Fruit fly (Drosophila melanogaster) whole organism, prepupa: ENCODE results near the gene XNP.

ENCODE experiments used
- Blimp-1 ChIP-seq: fragments of 200-800 bp; sonication (Bioruptor generic); optimal IDR thresholded peaks from 3 replicates; lab custom pipeline; 2017; ENCODE audit warnings: missing biosample characterization, missing genetic modification characterization, mild to moderate bottlenecking, moderate library complexity, missing genetic modification reagents
- CG10669 ChIP-seq: fragments of 200-800 bp; sonication (Bioruptor generic); optimal IDR thresholded peaks from 3 replicates; lab custom pipeline; 2018; ENCODE audit warnings: missing biosample characterization, mild to moderate bottlenecking, missing genetic modification characterization, moderate library complexity
- CG11294 ChIP-seq: fragments of 200-800 bp; sonication (Bioruptor generic); IDR thresholded peaks from 2 replicates; pipeline ENCODE4 v1.3.6; 2022; ENCODE audit warnings: missing biosample characterization, missing genetic modification characterization
- CG11762 ChIP-seq: fragments of 200-800 bp; sonication (Bioruptor generic); optimal IDR thresholded peaks from 3 replicates; lab custom pipeline; 2016; ENCODE audit warnings: missing biosample characterization, missing genetic modification characterization; ENCODE audit not compliant: insufficient read depth
- CG11902 ChIP-seq: fragments of 200-800 bp; sonication (Bioruptor generic); optimal IDR thresholded peaks from 3 replicates; lab custom pipeline; 2016; ENCODE audit warnings: missing biosample characterization, missing genetic modification characterization
- CG15336 ChIP-seq: fragments of 200-800 bp; sonication (Bioruptor generic); IDR thresholded peaks from 2 replicates; pipeline ENCODE4 v1.3.6; 2022; ENCODE audit warnings: missing biosample characterization, missing genetic modification characterization
- CG1621 ChIP-seq: fragments of 200-800 bp; sonication (Bioruptor generic); optimal IDR thresholded peaks from 3 replicates; lab custom pipeline; 2018; ENCODE audit warnings: missing biosample characterization, mild to moderate bottlenecking, missing genetic modification characterization
- CG31627 ChIP-seq: fragments of 200-800 bp; sonication (Bioruptor generic); optimal IDR thresholded peaks from 3 replicates; lab custom pipeline; 2016; ENCODE audit warnings: missing biosample characterization, missing genetic modification characterization
- CG32006 ChIP-seq: fragments of 200-800 bp; sonication (Bioruptor generic); optimal IDR thresholded peaks from 3 replicates; lab custom pipeline; 2017; ENCODE audit warnings: missing biosample characterization, mild to moderate bottlenecking, missing genetic modification characterization
- CG3919 ChIP-seq: fragments of 200-800 bp; sonication (Bioruptor generic); optimal IDR thresholded peaks from 3 replicates; lab custom pipeline; 2016; ENCODE audit warnings: missing biosample characterization, missing genetic modification characterization
- CG4318 ChIP-seq: fragments of 200-800 bp; sonication (Bioruptor generic); optimal IDR thresholded peaks from 3 replicates; lab custom pipeline; 2017; ENCODE audit warnings: missing biosample characterization, mild to moderate bottlenecking, missing genetic modification characterization
- CG6163 ChIP-seq: fragments of 200-800 bp; sonication (Bioruptor generic); IDR thresholded peaks from 3 replicates; pipeline ENCODE4 v1.3.6; 2022; ENCODE audit warnings: missing biosample characterization, missing genetic modification characterization
- CG6276 ChIP-seq: fragments of 200-800 bp; sonication (Bioruptor generic); optimal IDR thresholded peaks from 2 replicates; lab custom pipeline; 2017; ENCODE audit warnings: missing biosample characterization, mild to moderate bottlenecking, missing genetic modification characterization
- CG6792 ChIP-seq: fragments of 200-800 bp; sonication (Bioruptor generic); optimal IDR thresholded peaks from 3 replicates; lab custom pipeline; 2016; ENCODE audit warnings: missing biosample characterization, missing genetic modification characterization
- CG6808 ChIP-seq: fragments of 200-800 bp; sonication (Bioruptor generic); optimal IDR thresholded peaks from 3 replicates; lab custom pipeline; 2017; ENCODE audit warnings: missing biosample characterization, missing genetic modification characterization, mild to moderate bottlenecking, moderate library complexity, missing genetic modification reagents
- CG7368 ChIP-seq: fragments of 200-800 bp; sonication (Bioruptor generic); optimal IDR thresholded peaks from 3 replicates; lab custom pipeline; 2016; ENCODE audit warnings: missing biosample characterization, missing genetic modification characterization
- CG8319 ChIP-seq: fragments of 200-800 bp; sonication (Bioruptor generic); optimal IDR thresholded peaks from 3 replicates; lab custom pipeline; 2016; ENCODE audit warnings: missing biosample characterization, missing genetic modification characterization
- CG8632 ChIP-seq: fragments of 200-800 bp; sonication (Bioruptor generic); optimal IDR thresholded peaks from 3 replicates; lab custom pipeline; 2016; ENCODE audit warnings: missing biosample characterization, missing genetic modification characterization
- CG9139 ChIP-seq: fragments of 200-800 bp; sonication (Bioruptor generic); optimal IDR thresholded peaks from 3 replicates; lab custom pipeline; 2017; ENCODE audit warnings: missing biosample characterization, mild to moderate bottlenecking, missing genetic modification characterization
- Eip78C ChIP-seq: fragments of 200-800 bp; sonication (Bioruptor generic); peaks from one replicate; lab custom pipeline; 2016; ENCODE audit warnings: missing biosample characterization, missing genetic modification characterization
- Eip93F ChIP-seq: fragments of 200-800 bp; sonication (Bioruptor generic); optimal IDR thresholded peaks from 2 replicates; lab custom pipeline; 2016; ENCODE audit warnings: missing biosample characterization, mild to moderate bottlenecking, missing genetic modification characterization
- Ets21C ChIP-seq: fragments of 200-800 bp; sonication (Bioruptor generic); optimal IDR thresholded peaks from 3 replicates; lab custom pipeline; 2016; ENCODE audit warnings: missing biosample characterization, missing genetic modification characterization
- Ets96B ChIP-seq: fragments of 200-800 bp; optimal IDR thresholded peaks from 2 replicates; lab custom pipeline; 2019; ENCODE audit warnings: missing biosample characterization, mild to moderate bottlenecking, missing genetic modification characterization, moderate library complexity
- Gug ChIP-seq: fragments of 200-800 bp; sonication (Bioruptor generic); IDR thresholded peaks from 2 replicates; pipeline ENCODE4 v1.3.6; 2022; ENCODE audit warnings: missing biosample characterization, missing genetic modification characterization
- Hr39 ChIP-seq: fragments of 200-800 bp; sonication (Bioruptor generic); optimal IDR thresholded peaks from 2 replicates; lab custom pipeline; 2016; ENCODE audit warnings: missing biosample characterization, missing genetic modification characterization
- Hr4 ChIP-seq: fragments of 200-800 bp; sonication (Bioruptor generic); optimal IDR thresholded peaks from 3 replicates; lab custom pipeline; 2016; ENCODE audit warnings: missing biosample characterization, missing genetic modification characterization
- Lpt ChIP-seq: fragments of 200-800 bp; sonication (Bioruptor generic); optimal IDR thresholded peaks from 3 replicates; lab custom pipeline; 2016; ENCODE audit warnings: missing biosample characterization, missing genetic modification characterization
- Sox15 ChIP-seq: fragments of 200-800 bp; sonication (Bioruptor generic); optimal IDR thresholded peaks from 3 replicates; lab custom pipeline; 2016; ENCODE audit warnings: missing biosample characterization, missing genetic modification characterization
- achi ChIP-seq: fragments of 200-800 bp; sonication (Bioruptor generic); optimal IDR thresholded peaks from 3 replicates; lab custom pipeline; 2016; ENCODE audit warnings: missing biosample characterization, missing genetic modification characterization
- acj6 ChIP-seq: fragments of 200-800 bp; sonication (Bioruptor generic); optimal IDR thresholded peaks from 3 replicates; lab custom pipeline; 2016; ENCODE audit warnings: missing biosample characterization, missing genetic modification characterization
- dsx ChIP-seq: fragments of 200-800 bp; optimal IDR thresholded peaks from 3 replicates; lab custom pipeline; 2019; ENCODE audit warnings: missing biosample characterization, mild to moderate bottlenecking, missing genetic modification characterization, moderate library complexity; ENCODE audit not compliant: poor library complexity, severe bottlenecking
- eg ChIP-seq: fragments of 200-800 bp; sonication (Bioruptor generic); IDR thresholded peaks from 3 replicates; pipeline ENCODE4 v1.3.6; 2022; ENCODE audit warnings: missing biosample characterization, missing genetic modification characterization
- esn ChIP-seq: fragments of 200-800 bp; sonication (Bioruptor generic); optimal IDR thresholded peaks from 2 replicates; lab custom pipeline; 2016; ENCODE audit warnings: missing biosample characterization, mild to moderate bottlenecking, missing genetic modification characterization, moderate library complexity
- fd85E ChIP-seq: fragments of 200-800 bp; sonication (Bioruptor generic); optimal IDR thresholded peaks from 3 replicates; lab custom pipeline; 2016; ENCODE audit warnings: missing biosample characterization, missing genetic modification characterization
- fkh ChIP-seq: fragments of 200-800 bp; sonication (Bioruptor generic); optimal IDR thresholded peaks from 3 replicates; lab custom pipeline; 2017; ENCODE audit warnings: missing biosample characterization, mild to moderate bottlenecking, missing genetic modification characterization, moderate library complexity
- lz ChIP-seq: fragments of 200-800 bp; sonication (Bioruptor generic); optimal IDR thresholded peaks from 3 replicates; lab custom pipeline; 2016; ENCODE audit warnings: missing biosample characterization, missing genetic modification characterization
- net ChIP-seq: fragments of 200-800 bp; sonication (Bioruptor generic); optimal IDR thresholded peaks from 3 replicates; lab custom pipeline; 2016; ENCODE audit warnings: missing biosample characterization, missing genetic modification characterization
- pdm3 ChIP-seq: fragments of 200-800 bp; sonication (Bioruptor generic); optimal IDR thresholded peaks from 3 replicates; lab custom pipeline; 2016; ENCODE audit warnings: missing biosample characterization, missing genetic modification characterization
- salr ChIP-seq, 2 experiments: fragments of 200-800 bp; sonication (Bioruptor generic); optimal IDR thresholded peaks; 3 replicates each; lab custom pipeline; 2016 to 2018; ENCODE audit warnings: missing biosample characterization in 2 of 2, missing genetic modification characterization in 2 of 2, mild to moderate bottlenecking in 1 of 2
- spab ChIP-seq: fragments of 200-800 bp; sonication (Bioruptor generic); optimal IDR thresholded peaks from 2 replicates; lab custom pipeline; 2017; ENCODE audit warnings: missing biosample characterization, mild to moderate bottlenecking, missing genetic modification characterization, missing genetic modification reagents
- ss ChIP-seq, 2 experiments: fragments of 200-800 bp; sonication (Bioruptor generic); optimal IDR thresholded peaks; 2 replicates in 1 of 2; 3 replicates in 1 of 2; lab custom pipeline; 2017 to 2018; ENCODE audit warnings: mild to moderate bottlenecking in 2 of 2, missing biosample characterization in 2 of 2, missing genetic modification characterization in 2 of 2, moderate library complexity in 1 of 2
- svp ChIP-seq: fragments of 200-800 bp; sonication (Bioruptor generic); peaks from one replicate; lab custom pipeline; 2016; ENCODE audit warnings: missing biosample characterization, missing genetic modification characterization
- topi ChIP-seq: fragments of 200-800 bp; sonication (Bioruptor generic); optimal IDR thresholded peaks from 3 replicates; lab custom pipeline; 2016; ENCODE audit warnings: missing biosample characterization, missing genetic modification characterization

Gene XNP

dm6 chr3R:25531905-25532387 lies 49.3 kb upstream of the XNP start (continued):
- TF ChIP-seq net (GFP tag; lab: Kevin White, UChicago) (peak; percentile 87), CG6792 (GFP tag; lab: Kevin White, UChicago) (peak; percentile 80), Sox15 (peak; percentile 18), dsx (GFP tag; lab: Kevin White, UChicago) (peak; percentile 78), fd85E (peak; percentile 76), fkh (GFP tag; lab: Kevin White, UChicago) (no peak), CG7368 (peak; percentile 78), CG11294 (GFP tag; lab: Robert Waterston, UW) (peak; percentile 81), CG11762 (GFP tag; lab: Kevin White, UChicago) (peak; percentile 87), Hr4 (peak; percentile 84), Eip78C (GFP tag; lab: Kevin White, UChicago) (peak; percentile 94), spab (GFP tag; lab: Kevin White, UChicago) (peak; percentile 83), CG3919 (GFP tag; lab: Kevin White, UChicago) (peak; percentile 91), lz (GFP tag; lab: Kevin White, UChicago) (peak; percentile 49), CG10669 (GFP tag; lab: Kevin White, UChicago) (peak; percentile 68)

- TF ChIP-seq acj6 (GFP tag; lab: Kevin White, UChicago) (no peak), spab (GFP tag; lab: Kevin White, UChicago) (peak; percentile 25), Blimp-1 (GFP tag; lab: Kevin White, UChicago) (no peak), ss (GFP tag; optimal IDR thresholded peaks at IDR 0.05; lab: Kevin White, UChicago) (peak; percentile 26 to 64), CG15336 (GFP tag; lab: Robert Waterston, UW) (no peak), CG11902 (GFP tag; lab: Kevin White, UChicago) (no peak), Eip78C (GFP tag; lab: Kevin White, UChicago) (peak; percentile 27), Gug (GFP tag; lab: Robert Waterston, UW) (no peak), CG11762 (GFP tag; lab: Kevin White, UChicago) (no peak), CG6808 (GFP tag; lab: Kevin White, UChicago) (peak; percentile 36), Lpt (GFP tag; lab: Kevin White, UChicago) (no peak), CG9139 (GFP tag; lab: Kevin White, UChicago) (peak; percentile 48), pdm3 (no peak)
Observed at dm6 chr3R:25529289-25529688, 46.7 kb upstream of the XNP start.

dm6 chr3R:25519465-25520071 lies 36.9 kb upstream of the XNP start:
- TF ChIP-seq Ets96B (tag; lab: Kevin White, UChicago), result peak; percentile 13
- peak; percentile 22 for TF ChIP-seq pdm3
- peak; percentile 15 for TF ChIP-seq acj6 (GFP tag; lab: Kevin White, UChicago)
- TF ChIP-seq svp (GFP tag; lab: Kevin White, UChicago), result no peak
- no peak for TF ChIP-seq eg (GFP tag; lab: Robert Waterston, UW)
- no peak for TF ChIP-seq Ets21C (GFP tag; lab: Kevin White, UChicago)
- no peak for TF ChIP-seq fkh (GFP tag; lab: Kevin White, UChicago)
- TF ChIP-seq CG8632 (GFP tag; lab: Kevin White, UChicago), result peak; percentile 16
- TF ChIP-seq CG6792 (GFP tag; lab: Kevin White, UChicago), result no peak
- no peak for TF ChIP-seq CG9139 (GFP tag; lab: Kevin White, UChicago)
- no peak for TF ChIP-seq Eip93F
- TF ChIP-seq CG3919 (GFP tag; lab: Kevin White, UChicago), result no peak
- TF ChIP-seq CG11902 (GFP tag; lab: Kevin White, UChicago), result no peak
- TF ChIP-seq Eip78C (GFP tag; lab: Kevin White, UChicago), result peak; percentile 84
- no peak for TF ChIP-seq fd85E
- TF ChIP-seq CG32006, result peak; percentile 35
- no peak for TF ChIP-seq net (GFP tag; lab: Kevin White, UChicago)
- TF ChIP-seq CG6276 (GFP tag; lab: Kevin White, UChicago), result no peak
- no peak for TF ChIP-seq CG11762 (GFP tag; lab: Kevin White, UChicago)
- TF ChIP-seq Hr39 (GFP tag; lab: Kevin White, UChicago), result peak; percentile 17
- no peak for TF ChIP-seq Sox15
- no peak for TF ChIP-seq CG8319 (GFP tag; lab: Kevin White, UChicago)
- no peak for TF ChIP-seq lz (GFP tag; lab: Kevin White, UChicago)
- no peak for TF ChIP-seq dsx (GFP tag; lab: Kevin White, UChicago)
- no peak for TF ChIP-seq CG1621 (tag; lab: Kevin White, UChicago)
- TF ChIP-seq topi (GFP tag; lab: Kevin White, UChicago), result no peak
- no peak for TF ChIP-seq CG31627 (GFP tag; lab: Kevin White, UChicago)
- no peak for TF ChIP-seq spab (GFP tag; lab: Kevin White, UChicago)
- peak; percentile 29 for TF ChIP-seq CG10669 (GFP tag; lab: Kevin White, UChicago)
- TF ChIP-seq CG6163 (GFP tag; lab: Robert Waterston, UW), result no peak
- TF ChIP-seq Gug (GFP tag; lab: Robert Waterston, UW), result no peak
- no peak for TF ChIP-seq salr (GFP tag; optimal IDR thresholded peaks at IDR 0.05; lab: Kevin White, UChicago)
- no peak for TF ChIP-seq CG4318 (GFP tag; lab: Kevin White, UChicago)
- TF ChIP-seq esn (GFP tag; lab: Kevin White, UChicago), result no peak
- TF ChIP-seq achi (GFP tag; lab: Kevin White, UChicago), result peak; percentile 12
